Worm (Caenorhabditis elegans) whole organism, young adult: ENCODE measurements around the gene C14E2.6.

Experiments
- B0035.1 ChIP-seq: sonication (generic microtip); optimal IDR thresholded peaks from 2 replicates; lab custom pipeline; 2016; ENCODE audit warnings: missing genetic modification characterization, mild to moderate bottlenecking, missing compliant biosample characterization, missing genotype, missing genetic modification reagents
- Y53G8AR.9 ChIP-seq: fragments of 200-800 bp; sonication (Bioruptor generic); conservative IDR thresholded peaks from 2 replicates; pipeline ENCODE4 v1.3.6; 2022; ENCODE audit warnings: missing genetic modification reagents, missing genetic modification characterization, missing compliant biosample characterization

Gene C14E2.6

DNA sequence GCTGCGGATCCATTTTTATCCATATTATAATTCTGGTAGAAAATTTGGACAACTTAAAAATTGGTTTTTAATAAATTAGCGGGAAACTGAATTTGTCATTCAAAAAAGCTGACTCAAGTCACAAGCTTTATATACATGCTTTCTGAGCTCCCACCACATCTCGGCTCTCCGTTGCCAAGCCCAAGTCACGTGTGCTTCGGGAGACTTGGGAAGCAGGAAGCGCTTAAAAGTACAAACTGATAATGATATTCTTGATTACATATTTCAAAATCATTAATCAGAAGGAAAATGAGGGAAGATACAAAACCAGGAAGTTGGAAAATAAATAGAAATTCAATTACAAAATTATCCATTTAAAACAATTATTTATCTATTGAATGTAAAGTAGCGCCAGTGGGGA, 51.8 kb downstream of the C14E2.6 start, which contains the start of gene elc-2 (continued):
- TF ChIP-seq B0035.1 (tag; lab: Kevin White, UChicago), result no peak
- TF ChIP-seq Y53G8AR.9 (GFP tag; lab: Robert Waterston, UW), result no peak
